Fruit fly (Drosophila melanogaster): ENCODE data around the gene Gdap1.

Gdap1 gene

dm6 chr3L:5186807-5187571 lies 45.2 kb downstream of the Gdap1 start (continued):
- peak; percentile 85 for TF ChIP-seq Usf (GFP tag; optimal IDR thresholded peaks at IDR 0.05)
- TF ChIP-seq dmrt11E (tag; optimal IDR thresholded peaks at IDR 0.05) = peak; percentile 93
- TF ChIP-seq Dfd (GFP tag; optimal IDR thresholded peaks at IDR 0.05) = no peak
- TF ChIP-seq CG9876 (GFP tag; optimal IDR thresholded peaks at IDR 0.05) = peak; percentile 78
- TF ChIP-seq fd64A (GFP tag; optimal IDR thresholded peaks at IDR 0.05) = peak; percentile 80
- TF ChIP-seq bigmax (GFP tag; optimal IDR thresholded peaks at IDR 0.05) = peak; percentile 30
- TF ChIP-seq chif (GFP tag; optimal IDR thresholded peaks at IDR 0.05) = peak; percentile 86 to 88
- no peak for TF ChIP-seq sna (GFP tag; IDR thresholded peaks at IDR 0.05; ENCODE audit: partially characterized antibody)
- TF ChIP-seq ttk (GFP tag; IDR thresholded peaks at IDR 0.05) = peak; percentile 91
- peak; percentile 72 for TF ChIP-seq Sox100B (GFP tag; optimal IDR thresholded peaks at IDR 0.05)
- peak; percentile 92 for TF ChIP-seq CG18599 (GFP tag; optimal IDR thresholded peaks at IDR 0.05)
- peak; percentile 34 for TF ChIP-seq Nf-YC (tag; optimal IDR thresholded peaks at IDR 0.05)
- TF ChIP-seq Hr39 (optimal IDR thresholded peaks at IDR 0.05) = no peak
- peak; percentile 79 for TF ChIP-seq CG3065 (GFP tag; optimal IDR thresholded peaks at IDR 0.05)
- no peak for TF ChIP-seq Sin3A (optimal IDR thresholded peaks at IDR 0.05)
- peak; percentile 90 for TF ChIP-seq Xbp1 (GFP tag; optimal IDR thresholded peaks at IDR 0.05)
- peak; percentile 88 for TF ChIP-seq ken (GFP tag; IDR thresholded peaks at IDR 0.05)
- peak; percentile 74 for TF ChIP-seq sd (tag; optimal IDR thresholded peaks at IDR 0.05)
- TF ChIP-seq row (GFP tag; IDR thresholded peaks at IDR 0.05) = peak; percentile 89
- peak; percentile 89 for TF ChIP-seq NC2β (GFP tag; optimal IDR thresholded peaks at IDR 0.05)
- TF ChIP-seq CG7357 (GFP tag; IDR thresholded peaks at IDR 0.05) = peak; percentile 77
- peak; percentile 88 for TF ChIP-seq CG5245 (GFP tag; optimal IDR thresholded peaks at IDR 0.05)
- peak; percentile 90 for TF ChIP-seq CG4424 (GFP tag; optimal IDR thresholded peaks at IDR 0.05)
- peak; percentile 45 for TF ChIP-seq CG3995 (GFP tag; optimal IDR thresholded peaks at IDR 0.05)
- no peak for TF ChIP-seq pan (optimal IDR thresholded peaks at IDR 0.05)
- peak in 1 of 2 experiments; percentile 92 for TF ChIP-seq pan (GFP tag; optimal IDR thresholded peaks at IDR 0.05 in 1 of 2, IDR thresholded peaks at IDR 0.05 in 1 of 2)
- peak; percentile 71 for TF ChIP-seq wdn (GFP tag; IDR thresholded peaks at IDR 0.05)
- TF ChIP-seq Ets65A (GFP tag) = peak; percentile 98
- peak; percentile 80; the same call in 2 of the 3 replicates for TF ChIP-seq gce (GFP tag; IDR thresholded peaks at IDR 0.05)
- peak; percentile 83 for TF ChIP-seq Max (GFP tag; optimal IDR thresholded peaks at IDR 0.05)
- no peak for TF ChIP-seq Tbp (GFP tag; optimal IDR thresholded peaks at IDR 0.05)
- TF ChIP-seq schlank (tag; optimal IDR thresholded peaks at IDR 0.05) = peak; percentile 65
- peak; percentile 92 for TF ChIP-seq H2.0 (GFP tag; IDR thresholded peaks at IDR 0.05)
- TF ChIP-seq trh (GFP tag; optimal IDR thresholded peaks at IDR 0.05) = peak; percentile 70
- peak; percentile 78 for TF ChIP-seq CHES-1-like (GFP tag; optimal IDR thresholded peaks at IDR 0.05)
- TF ChIP-seq CG5953 (GFP tag; IDR thresholded peaks at IDR 0.05) = peak; percentile 82
- TF ChIP-seq oc (tag; optimal IDR thresholded peaks at IDR 0.05) = peak; percentile 92
- peak; percentile 74; the same call in 2 of the 3 replicates for TF ChIP-seq jigr1 (GFP tag; IDR thresholded peaks at IDR 0.05)
- peak; percentile 74 for TF ChIP-seq eyg (GFP tag; optimal IDR thresholded peaks at IDR 0.05)
- TF ChIP-seq CG1529 (GFP tag; optimal IDR thresholded peaks at IDR 0.05) = peak; percentile 86
- peak; percentile 71 for TF ChIP-seq Vsx1 (GFP tag; optimal IDR thresholded peaks at IDR 0.05)
- TF ChIP-seq hth (optimal IDR thresholded peaks at IDR 0.05) = no peak
- TF ChIP-seq crp (GFP tag; optimal IDR thresholded peaks at IDR 0.05) = peak in 1 of 2 experiments; percentile 46
- TF ChIP-seq CG10274 (GFP tag; optimal IDR thresholded peaks at IDR 0.05) = peak; percentile 70
- peak; percentile 90 for TF ChIP-seq stc (GFP tag; IDR thresholded peaks at IDR 0.05)
- TF ChIP-seq CG30020 (tag; optimal IDR thresholded peaks at IDR 0.05) = peak; percentile 23
- TF ChIP-seq CG13775 (GFP tag; optimal IDR thresholded peaks at IDR 0.05) = peak; percentile 79
- TF ChIP-seq lilli (GFP tag; optimal IDR thresholded peaks at IDR 0.05) = peak; percentile 89
- no peak for TF ChIP-seq cad (GFP tag; optimal IDR thresholded peaks at IDR 0.05)
- peak; percentile 74 for TF ChIP-seq ERR (GFP tag; optimal IDR thresholded peaks at IDR 0.05)
- TF ChIP-seq Dek (tag; optimal IDR thresholded peaks at IDR 0.05) = peak; percentile 84

Measured in whole organism, embryonic.